Fruit fly (Drosophila melanogaster) whole organism, embryonic: ENCODE results near the gene Send1.
A peak's percentile ranks its signal among the peaks of the same experiment; 100 is the strongest.

ENCODE experiments used
- Ada2b ChIP-seq: fragments of 200-800 bp; sonication (Bioruptor generic); IDR thresholded peaks from 2 replicates; pipeline ENCODE4 v1.3.6; 2022; ENCODE audit warnings: missing biosample characterization, missing genetic modification characterization
- Antp ChIP-seq: fragments of 200-800 bp; sonication (Bioruptor generic); optimal IDR thresholded peaks from 3 replicates; lab custom pipeline; 2016; ENCODE audit warnings: missing biosample characterization, missing genetic modification characterization
- Bteb2 ChIP-seq: fragments of 200-800 bp; sonication (Bioruptor generic); optimal IDR thresholded peaks from 2 replicates; lab custom pipeline; 2016; ENCODE audit warnings: missing biosample characterization, missing genetic modification characterization
- CG10979 ChIP-seq: fragments of 200-800 bp; sonication (Bioruptor generic); optimal IDR thresholded peaks from 2 replicates; lab custom pipeline; 2018; ENCODE audit warnings: missing biosample characterization, mild to moderate bottlenecking, missing genetic modification characterization, moderate library complexity
- CG11560 ChIP-seq: fragments of 200-800 bp; sonication (Bioruptor generic); IDR thresholded peaks from 3 replicates; pipeline ENCODE4 v1.3.6; 2022; ENCODE audit warnings: missing biosample characterization, missing genetic modification characterization
- CG1233 ChIP-seq: fragments of 200-800 bp; sonication (Bioruptor generic); optimal IDR thresholded peaks from 4 replicates; lab custom pipeline; 2018; ENCODE audit warnings: missing biosample characterization, mild to moderate bottlenecking, missing genetic modification characterization
- CG14050 ChIP-seq: fragments of 200-800 bp; sonication (Bioruptor generic); IDR thresholded peaks from 3 replicates; pipeline ENCODE4 v1.3.6; 2022; ENCODE audit warnings: missing biosample characterization, missing genetic modification characterization
- CG1792 ChIP-seq: fragments of 200-800 bp; sonication (Bioruptor generic); optimal IDR thresholded peaks from 2 replicates; lab custom pipeline; 2016; ENCODE audit warnings: missing biosample characterization, missing genetic modification characterization
- CG18011 ChIP-seq: fragments of 200-800 bp; sonication (Bioruptor generic); optimal IDR thresholded peaks from 2 replicates; lab custom pipeline; 2017; ENCODE audit warnings: missing biosample characterization, missing genetic modification characterization, mild to moderate bottlenecking, moderate library complexity, missing genotype
- CG18619 ChIP-seq: fragments of 200-800 bp; sonication (Bioruptor generic); optimal IDR thresholded peaks from 3 replicates; lab custom pipeline; 2017; ENCODE audit warnings: missing biosample characterization, mild to moderate bottlenecking, missing genetic modification characterization
- CG2875 ChIP-seq: fragments of 200-800 bp; sonication (Bioruptor generic); optimal IDR thresholded peaks from 2 replicates; lab custom pipeline; 2017; ENCODE audit warnings: missing biosample characterization, mild to moderate bottlenecking, missing genetic modification characterization, missing genetic modification reagents
- CG4328 ChIP-seq: fragments of 200-800 bp; sonication (Bioruptor generic); optimal IDR thresholded peaks from 3 replicates; lab custom pipeline; 2017; ENCODE audit warnings: missing biosample characterization, missing genetic modification reagents, missing genetic modification characterization
- CG6854 ChIP-seq: fragments of 200-800 bp; sonication (Bioruptor generic); optimal IDR thresholded peaks from 3 replicates; lab custom pipeline; 2017; ENCODE audit warnings: missing biosample characterization, mild to moderate bottlenecking, missing genetic modification characterization
- CG7987 ChIP-seq: fragments of 200-800 bp; sonication (Bioruptor generic); optimal IDR thresholded peaks from 2 replicates; lab custom pipeline; 2018; ENCODE audit warnings: missing biosample characterization, mild to moderate bottlenecking, missing genetic modification characterization, moderate library complexity
- CG8388 ChIP-seq: fragments of 200-800 bp; sonication (Bioruptor generic); optimal IDR thresholded peaks from 2 replicates; lab custom pipeline; 2019; ENCODE audit warnings: missing biosample characterization, mild to moderate bottlenecking, missing genetic modification characterization, moderate library complexity
- CG9437 ChIP-seq: fragments of 200-800 bp; sonication (Bioruptor generic); optimal IDR thresholded peaks from 2 replicates; lab custom pipeline; 2018; ENCODE audit warnings: missing biosample characterization, mild to moderate bottlenecking, missing genetic modification characterization
- Dek ChIP-seq: fragments of 200-800 bp; sonication (Bioruptor generic); optimal IDR thresholded peaks from 3 replicates; lab custom pipeline; 2019; ENCODE audit warnings: missing biosample characterization, mild to moderate bottlenecking, missing genetic modification characterization, moderate library complexity
- Dll ChIP-seq: fragments of 200-800 bp; sonication (Bioruptor generic); IDR thresholded peaks from 4 replicates; pipeline ENCODE4 v1.3.6; 2022; ENCODE audit warnings: missing biosample characterization, missing genetic modification characterization; ENCODE audit not compliant: partially characterized antibody
- E2f2 ChIP-seq: fragments of 200-800 bp; sonication (Bioruptor generic); IDR thresholded peaks from 2 replicates; pipeline ENCODE4 v1.3.6; 2022; ENCODE audit warnings: missing biosample characterization, missing genetic modification characterization
- Fer2 ChIP-seq: fragments of 200-800 bp; sonication (Bioruptor generic); optimal IDR thresholded peaks from 2 replicates; lab custom pipeline; 2018; ENCODE audit warnings: missing biosample characterization, mild to moderate bottlenecking, missing genetic modification characterization, moderate library complexity
- Jarid2 ChIP-seq: fragments of 200-800 bp; sonication (Bioruptor generic); optimal IDR thresholded peaks from 3 replicates; lab custom pipeline; 2017; ENCODE audit warnings: mild to moderate bottlenecking, missing biosample characterization, missing genetic modification reagents, missing genetic modification characterization
- MBD-R2 ChIP-seq: fragments of 200-800 bp; sonication (Bioruptor generic); IDR thresholded peaks from 2 replicates; pipeline ENCODE4 v1.3.6; 2022; ENCODE audit warnings: missing biosample characterization, missing genetic modification characterization
- MESR4 ChIP-seq: fragments of 200-800 bp; sonication (Bioruptor generic); optimal IDR thresholded peaks from 2 replicates; lab custom pipeline; 2018; ENCODE audit warnings: missing biosample characterization, mild to moderate bottlenecking, missing genetic modification characterization, moderate library complexity
- Med ChIP-seq: fragments of 200-800 bp; sonication (Bioruptor generic); peaks from one replicate; lab custom pipeline; 2016; ENCODE audit warnings: missing biosample characterization, missing genetic modification characterization, mild to moderate bottlenecking, inconsistent platforms, moderate library complexity
- Myb ChIP-seq: fragments of 200-800 bp; sonication (Bioruptor generic); optimal IDR thresholded peaks from 2 replicates; lab custom pipeline; 2016; ENCODE audit warnings: missing biosample characterization, missing genetic modification characterization
- NC2β ChIP-seq: fragments of 200-800 bp; sonication (Bioruptor generic); optimal IDR thresholded peaks from 2 replicates; lab custom pipeline; 2016; ENCODE audit warnings: missing biosample characterization, missing genetic modification characterization
- Oaz ChIP-seq: fragments of 200-800 bp; sonication (Bioruptor generic); IDR thresholded peaks from 2 replicates; pipeline ENCODE4 v1.3.6; 2022; ENCODE audit warnings: missing biosample characterization, missing genetic modification characterization
- Side ChIP-seq: fragments of 200-800 bp; sonication (Bioruptor generic); optimal IDR thresholded peaks from 2 replicates; lab custom pipeline; 2016; ENCODE audit warnings: missing biosample characterization, missing genetic modification characterization
- Sox100B ChIP-seq: fragments of 200-800 bp; sonication (Bioruptor generic); optimal IDR thresholded peaks from 3 replicates; lab custom pipeline; 2018; ENCODE audit warnings: missing biosample characterization, mild to moderate bottlenecking, missing genetic modification characterization
- Sox102F ChIP-seq: fragments of 200-800 bp; sonication (Bioruptor generic); optimal IDR thresholded peaks from 2 replicates; lab custom pipeline; 2018; ENCODE audit warnings: missing biosample characterization, mild to moderate bottlenecking, missing genetic modification characterization, moderate library complexity
- Sry-δ ChIP-seq: fragments of 200-800 bp; sonication (Bioruptor generic); optimal IDR thresholded peaks from 2 replicates; lab custom pipeline; 2016; ENCODE audit warnings: missing biosample characterization, missing genetic modification characterization
- Usf ChIP-seq: fragments of 200-800 bp; sonication (Bioruptor generic); optimal IDR thresholded peaks from 2 replicates; lab custom pipeline; 2017; ENCODE audit warnings: missing genotype, missing biosample characterization, missing genetic modification characterization
- abd-A ChIP-seq: fragments of 200-800 bp; sonication (Bioruptor generic); optimal IDR thresholded peaks from 3 replicates; lab custom pipeline; 2019; ENCODE audit warnings: missing biosample characterization, mild to moderate bottlenecking, missing genetic modification characterization, moderate library complexity
- chinmo ChIP-seq: fragments of 200-800 bp; sonication (Bioruptor generic); IDR thresholded peaks from 4 replicates; pipeline ENCODE4 v1.3.6; 2022; ENCODE audit warnings: missing biosample characterization, missing genetic modification characterization; ENCODE audit not compliant: partially characterized antibody
- dan ChIP-seq: fragments of 200-800 bp; sonication (Bioruptor generic); IDR thresholded peaks from 2 replicates; pipeline ENCODE4 v1.3.6; 2022; ENCODE audit warnings: missing biosample characterization, missing genetic modification characterization
- exex ChIP-seq: fragments of 200-800 bp; sonication (Bioruptor generic); optimal IDR thresholded peaks from 4 replicates; lab custom pipeline; 2018; ENCODE audit warnings: missing biosample characterization, mild to moderate bottlenecking, missing genetic modification characterization, moderate library complexity
- fd3F ChIP-seq: fragments of 200-800 bp; sonication (Bioruptor generic); optimal IDR thresholded peaks from 2 replicates; lab custom pipeline; 2018; ENCODE audit warnings: missing biosample characterization, mild to moderate bottlenecking, missing genetic modification characterization, moderate library complexity
- ftz-f1 ChIP-seq: fragments of 200-800 bp; sonication (Bioruptor generic); optimal IDR thresholded peaks from 2 replicates; lab custom pipeline; 2016; ENCODE audit warnings: missing biosample characterization, missing genetic modification characterization
- gsb-n ChIP-seq: fragments of 200-800 bp; sonication (Bioruptor generic); optimal IDR thresholded peaks from 3 replicates; lab custom pipeline; 2018; ENCODE audit warnings: missing biosample characterization, mild to moderate bottlenecking, missing genetic modification characterization
- inv ChIP-seq: fragments of 200-800 bp; sonication (Bioruptor generic); IDR thresholded peaks from 2 replicates; pipeline ENCODE4 v1.3.6; 2022; ENCODE audit warnings: missing biosample characterization, missing genetic modification characterization; ENCODE audit not compliant: partially characterized antibody
- klu ChIP-seq: fragments of 200-800 bp; sonication (Bioruptor generic); IDR thresholded peaks from 2 replicates; pipeline ENCODE4 v1.3.6; 2022; ENCODE audit warnings: missing biosample characterization, missing genetic modification characterization
- prd ChIP-seq, 3 experiments: fragments of >200 bp in 2 of 3; fragments of 200-800 bp in 1 of 3; sonication (Bioruptor generic) in 1 of 3; optimal IDR thresholded peaks in 2 of 3; IDR thresholded peaks in 1 of 3; 2 replicates in 2 of 3; 3 replicates in 1 of 3; pipeline versions ENCODE4 v1.3.6 to Lab custom; 2017 to 2022; ENCODE audit warnings: missing biosample characterization in 1 of 3, missing genetic modification characterization in 1 of 3
- psq ChIP-seq: fragments of 200-800 bp; sonication (Bioruptor generic); optimal IDR thresholded peaks from 2 replicates; lab custom pipeline; 2017; ENCODE audit warnings: missing biosample characterization, missing genetic modification characterization
- pzg ChIP-seq: fragments of 200-800 bp; sonication (Bioruptor generic); optimal IDR thresholded peaks from 3 replicates; lab custom pipeline; 2018; ENCODE audit warnings: missing biosample characterization, mild to moderate bottlenecking, missing genetic modification characterization, moderate library complexity
- schlank ChIP-seq: fragments of 200-800 bp; sonication (Bioruptor generic); optimal IDR thresholded peaks from 2 replicates; lab custom pipeline; 2018; ENCODE audit warnings: missing biosample characterization, mild to moderate bottlenecking, missing genetic modification characterization
- stwl ChIP-seq: fragments of 200-800 bp; sonication (Bioruptor generic); optimal IDR thresholded peaks from 3 replicates; lab custom pipeline; 2018; ENCODE audit warnings: missing biosample characterization, mild to moderate bottlenecking, missing genetic modification characterization, moderate library complexity
- tna ChIP-seq: fragments of 200-800 bp; sonication (Bioruptor generic); IDR thresholded peaks from 2 replicates; pipeline ENCODE4 v1.3.6; 2022; ENCODE audit warnings: missing biosample characterization, missing genetic modification characterization; ENCODE audit not compliant: partially characterized antibody
- unpg ChIP-seq: fragments of 200-800 bp; sonication (Bioruptor generic); optimal IDR thresholded peaks from 3 replicates; lab custom pipeline; 2018; ENCODE audit warnings: missing biosample characterization, mild to moderate bottlenecking, missing genetic modification characterization, moderate library complexity
- zfh2 ChIP-seq: fragments of 200-800 bp; sonication (Bioruptor generic); optimal IDR thresholded peaks from 2 replicates; lab custom pipeline; 2016; ENCODE audit warnings: missing biosample characterization, missing genetic modification characterization

Gene Send1

dm6 chr2L:2216065-2216464, 38.8 kb downstream of the Send1 start, which contains the start of gene daed:
TSS of gene daed (minus strand) at chr2L:2216311.
- TF ChIP-seq E2f2 (GFP tag; lab: Robert Waterston, UW) (peak; percentile 25; the same call in 1 of the 2 replicates), CG4328 (GFP tag; lab: Kevin White, UChicago) (no peak), NC2β (GFP tag; lab: Kevin White, UChicago) (no peak), Oaz (GFP tag; lab: Robert Waterston, UW) (no peak), zfh2 (GFP tag; lab: Kevin White, UChicago) (no peak), Antp (GFP tag; lab: Kevin White, UChicago) (no peak), CG8388 (GFP tag; lab: Kevin White, UChicago) (no peak), ftz-f1 (GFP tag; lab: Kevin White, UChicago) (no peak), CG18011 (no peak), unpg (no peak), CG1233 (no peak), Med (GFP tag; lab: Kevin White, UChicago) (peak; percentile 79), CG18619 (no peak), fd3F (GFP tag; lab: Kevin White, UChicago) (no peak), Fer2 (no peak), psq (no peak), pzg (GFP tag; lab: Kevin White, UChicago) (peak; percentile 30), dan (GFP tag; lab: Robert Waterston, UW) (no peak), CG7987 (GFP tag; lab: Kevin White, UChicago) (no peak), Sox100B (GFP tag; lab: Kevin White, UChicago) (no peak), CG1792 (GFP tag; lab: Kevin White, UChicago) (no peak), gsb-n (tag; lab: Kevin White, UChicago) (peak; percentile 69), MESR4 (GFP tag; lab: Kevin White, UChicago) (peak; percentile 62), chinmo (GFP tag; lab: Robert Waterston, UW) (0 out of 4 replicates have a peak, but pooled peaks have one; percentile 10), tna (GFP tag; lab: Robert Waterston, UW) (no peak), CG14050 (no peak), CG10979 (no peak), Dll (GFP tag; lab: Robert Waterston, UW) (0 out of 4 replicates have a peak, but pooled peaks have one; percentile 33), Dek (tag; lab: Kevin White, UChicago) (no peak), Sry-δ (GFP tag; lab: Kevin White, UChicago) (peak; percentile 8), CG9437 (GFP tag; lab: Kevin White, UChicago) (no peak), klu (GFP tag; lab: Robert Waterston, UW) (no peak), Myb (GFP tag; lab: Kevin White, UChicago) (no peak), prd (optimal IDR thresholded peaks at IDR 0.05; lab: Kevin White, UChicago) (no peak), prd (GFP tag; IDR thresholded peaks at IDR 0.05; lab: Robert Waterston, UW) (no peak), Usf (GFP tag; lab: Kevin White, UChicago) (no peak), abd-A (tag; lab: Kevin White, UChicago) (peak; percentile 58), Ada2b (GFP tag; lab: Robert Waterston, UW) (no peak), Sox102F (GFP tag; lab: Kevin White, UChicago) (no peak), schlank (tag; lab: Kevin White, UChicago) (no peak), Side (GFP tag; lab: Kevin White, UChicago) (no peak), CG2875 (GFP tag; lab: Kevin White, UChicago) (no peak), Jarid2 (no peak), MBD-R2 (GFP tag; lab: Robert Waterston, UW) (peak; percentile 74), stwl (tag; lab: Kevin White, UChicago) (peak; percentile 42), CG11560 (no peak), CG6854 (GFP tag; lab: Kevin White, UChicago) (no peak), inv (GFP tag; lab: Robert Waterston, UW) (no peak), Bteb2 (GFP tag; lab: Kevin White, UChicago) (no peak), exex (peak; percentile 99)
